Fruit fly (Drosophila melanogaster) whole organism, embryonic: ENCODE measurements around the gene Kah.

Experiments
- Blimp-1 ChIP-seq: fragments of 200-800 bp; sonication (Bioruptor generic); optimal IDR thresholded peaks from 3 replicates; lab custom pipeline; 2018; ENCODE audit warnings: missing biosample characterization, missing genetic modification characterization, mild to moderate bottlenecking, moderate library complexity, missing genetic modification reagents
- CG12104 ChIP-seq: fragments of 200-800 bp; sonication (Bioruptor generic); optimal IDR thresholded peaks from 3 replicates; lab custom pipeline; 2016; ENCODE audit warnings: missing biosample characterization, missing genetic modification characterization
- CG16779 ChIP-seq: fragments of 200-800 bp; sonication (Bioruptor generic); IDR thresholded peaks from 2 replicates; pipeline ENCODE4 v1.3.6; 2022; ENCODE audit warnings: missing biosample characterization, missing genetic modification characterization
- CG17568 ChIP-seq: fragments of 200-800 bp; sonication (Bioruptor generic); optimal IDR thresholded peaks from 2 replicates; lab custom pipeline; 2018; ENCODE audit warnings: missing biosample characterization, mild to moderate bottlenecking, missing genetic modification characterization, moderate library complexity
- CG17802 ChIP-seq: fragments of 200-800 bp; sonication (Bioruptor generic); optimal IDR thresholded peaks from 2 replicates; lab custom pipeline; 2018; ENCODE audit warnings: missing biosample characterization, mild to moderate bottlenecking, missing genetic modification characterization, moderate library complexity
- CG17912 ChIP-seq: fragments of 200-800 bp; sonication (Bioruptor generic); optimal IDR thresholded peaks from 2 replicates; lab custom pipeline; 2018; ENCODE audit warnings: missing biosample characterization, mild to moderate bottlenecking, missing genetic modification characterization
- CG1832 ChIP-seq: fragments of 200-800 bp; sonication (Bioruptor generic); optimal IDR thresholded peaks from 2 replicates; lab custom pipeline; 2017; ENCODE audit warnings: missing biosample characterization, mild to moderate bottlenecking, missing genetic modification characterization, inconsistent platforms
- CG18476 ChIP-seq: fragments of 200-800 bp; sonication (Bioruptor generic); optimal IDR thresholded peaks from 2 replicates; lab custom pipeline; 2016; ENCODE audit warnings: missing biosample characterization, mild to moderate bottlenecking, missing genetic modification characterization
- CG2712 ChIP-seq: fragments of 200-800 bp; optimal IDR thresholded peaks from 3 replicates; lab custom pipeline; 2019; ENCODE audit warnings: missing biosample characterization, mild to moderate bottlenecking, missing genetic modification characterization, moderate library complexity
- CG31388 ChIP-seq: fragments of 200-800 bp; sonication (Bioruptor generic); optimal IDR thresholded peaks from 2 replicates; lab custom pipeline; 2016; ENCODE audit warnings: missing biosample characterization, missing genetic modification characterization
- CG3726 ChIP-seq: fragments of 200-800 bp; sonication (Bioruptor generic); IDR thresholded peaks from 3 replicates; pipeline ENCODE4, ENCODE4 v1.3.6; 2022; ENCODE audit warnings: missing biosample characterization, missing genetic modification characterization
- CG3847 ChIP-seq: fragments of 200-800 bp; sonication (Bioruptor generic); IDR thresholded peaks from 2 replicates; pipeline ENCODE4 v1.3.6; 2022; ENCODE audit warnings: missing biosample characterization, missing genetic modification characterization
- CG6654 ChIP-seq: fragments of 200-800 bp; sonication (Bioruptor generic); optimal IDR thresholded peaks from 2 replicates; lab custom pipeline; 2017; ENCODE audit warnings: missing biosample characterization, mild to moderate bottlenecking, missing genetic modification characterization
- CG6813 ChIP-seq: fragments of 200-800 bp; sonication (Bioruptor generic); optimal IDR thresholded peaks from 2 replicates; lab custom pipeline; 2017; ENCODE audit warnings: missing biosample characterization, missing genetic modification characterization, mild to moderate bottlenecking, moderate library complexity, missing genetic modification reagents
- CG7357 ChIP-seq: fragments of 200-800 bp; sonication (Bioruptor generic); IDR thresholded peaks from 3 replicates; pipeline ENCODE4 v1.3.6; 2022; ENCODE audit warnings: missing biosample characterization, missing genetic modification characterization
- CG7786 ChIP-seq: fragments of 200-800 bp; sonication (Bioruptor generic); optimal IDR thresholded peaks from 2 replicates; lab custom pipeline; 2016; ENCODE audit warnings: missing biosample characterization, missing genetic modification characterization
- CG8359 ChIP-seq: fragments of 200-800 bp; sonication (Bioruptor generic); optimal IDR thresholded peaks from 2 replicates; lab custom pipeline; 2017; ENCODE audit warnings: missing biosample characterization, mild to moderate bottlenecking, missing genetic modification characterization, borderline replicate concordance
- CG8388 ChIP-seq: fragments of 200-800 bp; sonication (Bioruptor generic); optimal IDR thresholded peaks from 2 replicates; lab custom pipeline; 2019; ENCODE audit warnings: missing biosample characterization, mild to moderate bottlenecking, missing genetic modification characterization, moderate library complexity
- Hand ChIP-seq: fragments of 200-800 bp; sonication (Bioruptor generic); optimal IDR thresholded peaks from 2 replicates; lab custom pipeline; 2017; ENCODE audit warnings: mild to moderate bottlenecking, missing biosample characterization, missing genetic modification reagents, missing genetic modification characterization
- HmgD ChIP-seq: fragments of 200-800 bp; sonication (Bioruptor generic); optimal IDR thresholded peaks from 3 replicates; lab custom pipeline; 2016; ENCODE audit warnings: missing biosample characterization, missing genetic modification characterization
- Hr39 ChIP-seq: fragments of >200 bp; optimal IDR thresholded peaks from 2 replicates; lab custom pipeline; 2017
- NK7.1 ChIP-seq: fragments of 200-800 bp; sonication (Bioruptor generic); optimal IDR thresholded peaks from 3 replicates; lab custom pipeline; 2016; ENCODE audit warnings: missing biosample characterization, missing genetic modification characterization
- Pdp1 ChIP-seq, 2 experiments: fragments of 200-800 bp; sonication (Bioruptor generic); optimal IDR thresholded peaks; 3 replicates each; lab custom pipeline; 2016; ENCODE audit warnings: missing biosample characterization in 2 of 2, missing genetic modification characterization in 2 of 2, mild to moderate bottlenecking in 1 of 2, moderate library complexity in 1 of 2
- Poxn ChIP-seq: fragments of 200-800 bp; sonication (Bioruptor generic); IDR thresholded peaks from 2 replicates; pipeline ENCODE4 v1.3.6; 2022; ENCODE audit warnings: missing biosample characterization, missing genetic modification characterization
- Sox102F ChIP-seq: fragments of 200-800 bp; sonication (Bioruptor generic); optimal IDR thresholded peaks from 2 replicates; lab custom pipeline; 2018; ENCODE audit warnings: missing biosample characterization, mild to moderate bottlenecking, missing genetic modification characterization, moderate library complexity
- Sry-δ ChIP-seq: fragments of 200-800 bp; sonication (Bioruptor generic); optimal IDR thresholded peaks from 2 replicates; lab custom pipeline; 2016; ENCODE audit warnings: missing biosample characterization, missing genetic modification characterization
- Stat92E ChIP-seq, 3 experiments: fragments of >200 bp in 2 of 3; fragments of 200-800 bp in 1 of 3; sonication (Bioruptor generic) in 1 of 3; optimal IDR thresholded peaks; 2 replicates each; lab custom pipeline; 2017 to 2019; ENCODE audit warnings: missing biosample characterization in 3 of 3, missing genetic modification characterization in 3 of 3, mild to moderate bottlenecking in 1 of 3, moderate library complexity in 1 of 3
- bbx ChIP-seq: fragments of 200-800 bp; sonication (Bioruptor generic); IDR thresholded peaks from 2 replicates; pipeline ENCODE4 v1.3.6; 2022; ENCODE audit warnings: missing biosample characterization, missing genetic modification characterization; ENCODE audit not compliant: partially characterized antibody
- bowl ChIP-seq: fragments of 200-800 bp; sonication (Bioruptor generic); IDR thresholded peaks from 2 replicates; pipeline ENCODE4 v1.3.6; 2022; ENCODE audit warnings: missing biosample characterization, missing genetic modification characterization
- eve ChIP-seq, 2 experiments: fragments of >200 bp; optimal IDR thresholded peaks; 2 replicates each; lab custom pipeline; 2017; ENCODE audit warnings: missing biosample characterization in 2 of 2, missing genetic modification characterization in 2 of 2
- fd102C ChIP-seq: fragments of 200-800 bp; sonication (Bioruptor generic); optimal IDR thresholded peaks from 2 replicates; lab custom pipeline; 2018; ENCODE audit warnings: missing biosample characterization, mild to moderate bottlenecking, missing genetic modification characterization, moderate library complexity
- grau ChIP-seq: fragments of 200-800 bp; optimal IDR thresholded peaks from 3 replicates; lab custom pipeline; 2019; ENCODE audit warnings: missing biosample characterization, mild to moderate bottlenecking, missing genetic modification characterization, moderate library complexity
- klu ChIP-seq: fragments of 200-800 bp; sonication (Bioruptor generic); IDR thresholded peaks from 2 replicates; pipeline ENCODE4 v1.3.6; 2022; ENCODE audit warnings: missing biosample characterization, missing genetic modification characterization
- nom ChIP-seq: fragments of 200-800 bp; sonication (Bioruptor generic); optimal IDR thresholded peaks from 2 replicates; lab custom pipeline; 2017; ENCODE audit warnings: missing biosample characterization, missing genetic modification characterization, mild to moderate bottlenecking, moderate library complexity, missing genetic modification reagents
- pum ChIP-seq: fragments of 200-800 bp; sonication (Bioruptor generic); optimal IDR thresholded peaks from 2 replicates; lab custom pipeline; 2016; ENCODE audit warnings: missing biosample characterization, missing genetic modification characterization
- scrt ChIP-seq: fragments of 200-800 bp; sonication (Bioruptor generic); optimal IDR thresholded peaks from 2 replicates; lab custom pipeline; 2018; ENCODE audit warnings: missing biosample characterization, mild to moderate bottlenecking, missing genetic modification characterization, moderate library complexity
- sens-2 ChIP-seq: fragments of 200-800 bp; sonication (Bioruptor generic); IDR thresholded peaks from 2 replicates; pipeline ENCODE4 v1.3.6; 2022; ENCODE audit warnings: missing biosample characterization, missing genetic modification characterization
- so ChIP-seq: fragments of 200-800 bp; sonication (Bioruptor generic); IDR thresholded peaks from 3 replicates; pipeline ENCODE4 v1.3.6; 2022; ENCODE audit warnings: missing biosample characterization, missing genetic modification characterization
- vfl ChIP-seq: fragments of 200-800 bp; sonication (Bioruptor generic); optimal IDR thresholded peaks from 2 replicates; lab custom pipeline; 2016; ENCODE audit warnings: missing biosample characterization, missing genetic modification characterization
- vnd ChIP-seq: fragments of 200-800 bp; sonication (Bioruptor generic); IDR thresholded peaks from 3 replicates; pipeline ENCODE4 v1.3.6; 2022; ENCODE audit warnings: missing biosample characterization, missing genetic modification characterization; ENCODE audit not compliant: partially characterized antibody
- vvl ChIP-seq: fragments of 200-800 bp; sonication (Bioruptor generic); IDR thresholded peaks from 2 replicates; pipeline ENCODE4 v1.3.6; 2022; ENCODE audit warnings: missing biosample characterization, missing genetic modification characterization

Gene Kah

DNA sequence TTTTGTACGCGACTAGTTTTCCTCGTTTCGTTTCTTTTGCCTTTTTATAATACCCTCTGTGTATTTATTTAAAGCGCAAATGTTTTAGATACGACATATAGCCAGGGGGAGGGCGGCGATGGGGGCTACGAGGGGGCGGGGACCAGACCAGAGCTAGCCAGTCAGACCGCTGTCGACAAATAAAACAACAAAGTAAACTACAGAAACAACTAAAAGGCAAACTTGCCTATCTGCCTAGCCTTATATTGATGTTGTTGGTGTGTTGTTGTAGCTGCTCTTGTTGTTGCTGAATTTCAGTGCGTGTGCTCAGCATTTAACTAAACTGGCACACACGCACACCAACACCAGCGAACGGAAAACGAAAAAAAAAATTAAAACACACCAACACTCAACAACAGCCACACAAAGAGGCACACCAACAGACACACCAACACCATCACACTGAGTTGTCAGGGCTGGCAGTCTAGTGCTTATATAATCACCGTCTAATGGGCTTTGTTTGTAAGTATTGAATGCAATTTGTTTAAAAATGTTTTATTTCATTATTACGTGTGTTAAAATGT lies 40.4 kb upstream of the Kah start (continued):
- TF ChIP-seq grau: peak; percentile 18
- TF ChIP-seq fd102C (GFP tag; lab: Kevin White, UChicago): no peak
- no peak for TF ChIP-seq CG18476 (GFP tag; lab: Kevin White, UChicago)
- no peak for TF ChIP-seq CG3726
- no peak for TF ChIP-seq pum (GFP tag; lab: Kevin White, UChicago)
- no peak for TF ChIP-seq CG6654 (GFP tag; lab: Kevin White, UChicago)
- peak; percentile 21 for TF ChIP-seq Blimp-1 (GFP tag; lab: Kevin White, UChicago)
- TF ChIP-seq Hand: no peak
- no peak for TF ChIP-seq CG1832 (GFP tag; lab: Kevin White, UChicago)
- no peak for TF ChIP-seq CG2712 (tag; lab: Kevin White, UChicago)
- TF ChIP-seq Pdp1 (GFP tag; optimal IDR thresholded peaks at IDR 0.05; lab: Kevin White, UChicago): peak in 1 of 2 experiments; percentile 99
- TF ChIP-seq klu (GFP tag; lab: Robert Waterston, UW): no peak
- no peak for TF ChIP-seq Poxn (GFP tag; lab: Robert Waterston, UW)
- TF ChIP-seq CG17568: no peak
- TF ChIP-seq CG17802 (tag; lab: Kevin White, UChicago): no peak
- TF ChIP-seq CG6813 (GFP tag; lab: Kevin White, UChicago): peak; percentile 34
- TF ChIP-seq vnd (GFP tag; lab: Robert Waterston, UW): no peak
- no peak for TF ChIP-seq CG7357 (GFP tag; lab: Robert Waterston, UW)
- TF ChIP-seq CG17912 (GFP tag; lab: Kevin White, UChicago): no peak
- 0 out of 3 replicates have a peak, but pooled peaks have one; percentile 5 for TF ChIP-seq so (GFP tag; lab: Robert Waterston, UW)
- TF ChIP-seq CG31388 (GFP tag; lab: Kevin White, UChicago): no peak
- TF ChIP-seq bbx (GFP tag; lab: Robert Waterston, UW): 0 out of 2 replicates have a peak, but pooled peaks have one; percentile 43
- no peak for TF ChIP-seq vvl (GFP tag; lab: Robert Waterston, UW)
- TF ChIP-seq HmgD: no peak
- TF ChIP-seq vfl (GFP tag; lab: Kevin White, UChicago): no peak
- peak; percentile 52 for TF ChIP-seq CG12104
- TF ChIP-seq NK7.1: no peak
- TF ChIP-seq bowl (GFP tag; lab: Robert Waterston, UW): no peak
- no peak for TF ChIP-seq Sry-δ (GFP tag; lab: Kevin White, UChicago)
- TF ChIP-seq Sox102F: no peak
- 0 out of 2 replicates have a peak, but pooled peaks have one; percentile 11 for TF ChIP-seq CG3847 (GFP tag; lab: Robert Waterston, UW)
- peak; percentile 1 for TF ChIP-seq CG8359 (GFP tag; lab: Kevin White, UChicago)
- peak; percentile 39 for TF ChIP-seq scrt (GFP tag; lab: Kevin White, UChicago)
- TF ChIP-seq CG16779: no peak

DNA sequence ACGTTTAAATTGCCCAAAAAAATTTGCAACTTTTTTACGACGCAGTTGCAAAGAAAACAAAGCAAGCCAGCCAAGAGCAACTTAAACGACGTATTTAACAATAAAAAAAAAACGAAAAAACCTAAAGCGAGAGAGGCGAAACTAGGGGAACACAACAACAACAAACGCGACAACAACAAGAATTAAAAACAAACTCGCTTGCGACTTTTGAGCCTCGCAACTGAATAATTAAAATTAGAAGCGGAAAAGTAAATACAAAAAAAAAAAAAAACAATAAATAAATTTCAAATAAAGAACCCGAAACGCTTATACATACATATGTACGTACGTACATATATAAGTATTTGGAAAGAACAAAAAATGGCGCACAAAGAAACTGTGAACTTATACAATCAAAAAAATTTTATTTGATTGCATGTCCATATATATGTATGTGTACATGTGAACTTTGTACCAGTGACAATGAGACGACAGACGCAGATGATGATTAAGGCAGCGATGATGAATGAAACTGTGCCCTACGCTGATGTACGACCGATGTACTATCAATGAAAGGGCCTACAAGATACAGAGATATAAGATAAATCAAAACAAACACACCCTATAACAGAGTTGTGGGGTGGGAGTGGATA lies 39.7 kb upstream of the Kah start:
- TF ChIP-seq CG8388 (GFP tag; lab: Kevin White, UChicago) (no peak), nom (GFP tag; lab: Kevin White, UChicago) (peak; percentile 65), CG7786 (GFP tag; lab: Kevin White, UChicago) (peak; percentile 13), Hr39 (lab: Kevin White, UChicago) (no peak), sens-2 (0 out of 2 replicates have a peak, but pooled peaks have one; percentile 21), Pdp1 (GFP tag; optimal IDR thresholded peaks at IDR 0.05; lab: Kevin White, UChicago) (peak in 1 of 2 experiments; percentile 84), Stat92E (GFP tag; optimal IDR thresholded peaks at IDR 0.05; lab: Kevin White, UChicago) (peak in 1 of 3 experiments; percentile 29), eve (GFP tag; optimal IDR thresholded peaks at IDR 0.05; lab: Kevin White, UChicago) (peak in 1 of 2 experiments; percentile 53)
